Worm (Caenorhabditis elegans) whole organism, L4 larva: Measurements from ENCODE around the gene C25G4.7.

ENCODE experiments used
- ceh-28 ChIP-seq: fragments of 150-350 bp; optimal IDR thresholded peaks from 2 replicates; lab custom pipeline; 2014; ENCODE audit warnings: missing biosample characterization, missing genetic modification reagents, missing genetic modification characterization
- daf-16 ChIP-seq, 3 experiments: sonication (generic microtip); optimal IDR thresholded peaks; 2 replicates each; lab custom pipeline; 2016 to 2017; ENCODE audit warnings: missing genetic modification characterization in 3 of 3, missing genetic modification reagents in 3 of 3, mild to moderate bottlenecking in 2 of 3, missing compliant biosample characterization in 2 of 3, missing biosample characterization in 1 of 3, moderate library complexity in 1 of 3
- fkh-10 ChIP-seq: fragments of 150-350 bp; optimal IDR thresholded peaks from 2 replicates; lab custom pipeline; 2014; ENCODE audit warnings: missing biosample characterization, missing genetic modification reagents, missing genetic modification characterization
- gei-8 ChIP-seq: fragments of 200-800 bp; sonication (Bioruptor generic); optimal IDR thresholded peaks from 2 replicates; lab custom pipeline; 2018; ENCODE audit warnings: mild to moderate bottlenecking, missing genetic modification characterization, missing compliant biosample characterization
- hlh-11 ChIP-seq: fragments of 200-800 bp; sonication (Bioruptor generic); optimal IDR thresholded peaks from 2 replicates; lab custom pipeline; 2018; ENCODE audit warnings: mild to moderate bottlenecking, missing genetic modification characterization, missing compliant biosample characterization
- jun-1 ChIP-seq: fragments of 150-350 bp; optimal IDR thresholded peaks from 2 replicates; lab custom pipeline; 2014; ENCODE audit warnings: missing biosample characterization, missing genetic modification reagents, missing genetic modification characterization
- lin-13 ChIP-seq: fragments of 150-350 bp; optimal IDR thresholded peaks from 2 replicates; lab custom pipeline; 2014; ENCODE audit warnings: missing biosample characterization, missing genetic modification reagents, missing genetic modification characterization
- lsy-2 ChIP-seq, 2 experiments: fragments of 150-350 bp in 1 of 2; sonication (generic microtip) in 1 of 2; optimal IDR thresholded peaks; 2 replicates each; lab custom pipeline; 2014 to 2017; ENCODE audit warnings: missing biosample characterization in 2 of 2, missing genetic modification characterization in 2 of 2
- madf-9 ChIP-seq: fragments of 200-800 bp; sonication (Bioruptor generic); conservative IDR thresholded peaks from 2 replicates; pipeline ENCODE4 v1.3.6; 2022; ENCODE audit warnings: missing genetic modification reagents, missing genetic modification characterization, missing compliant biosample characterization
- mdl-1 ChIP-seq, 2 experiments: fragments of 150-350 bp in 1 of 2; sonication (generic microtip) in 1 of 2; optimal IDR thresholded peaks; 2 replicates each; lab custom pipeline; 2014 to 2017; ENCODE audit warnings: missing biosample characterization in 2 of 2, missing genetic modification characterization in 2 of 2
- nhr-237 ChIP-seq: sonication (generic microtip); optimal IDR thresholded peaks from 2 replicates; lab custom pipeline; 2017; ENCODE audit warnings: missing biosample characterization, missing genetic modification characterization
- snpc-4 ChIP-seq: fragments of 150-350 bp; optimal IDR thresholded peaks from 2 replicates; lab custom pipeline; 2014; ENCODE audit warnings: missing biosample characterization, missing genetic modification characterization
- zag-1 ChIP-seq: fragments of 150-350 bp; optimal IDR thresholded peaks from 2 replicates; lab custom pipeline; 2014; ENCODE audit warnings: missing biosample characterization, missing genetic modification characterization
- ztf-11 ChIP-seq: fragments of 150-350 bp; optimal IDR thresholded peaks from 2 replicates; lab custom pipeline; 2014; ENCODE audit warnings: missing biosample characterization, missing genetic modification characterization

ce11 chrIV:12429504-12429903 is 27.2 kb upstream of the C25G4.7 start:
- TF ChIP-seq daf-16 (GFP tag; optimal IDR thresholded peaks at IDR 0.05; lab: Kevin White, UChicago): no peak
- no peak for TF ChIP-seq daf-16 (tag; optimal IDR thresholded peaks at IDR 0.05; lab: Kevin White, UChicago)
- no peak for TF ChIP-seq lin-13 (GFP tag; lab: Kevin White, UChicago)
- no peak for TF ChIP-seq fkh-10
- TF ChIP-seq jun-1 (tag; lab: Kevin White, UChicago): no peak
- TF ChIP-seq nhr-237 (tag; lab: Kevin White, UChicago): no peak
- TF ChIP-seq madf-9 (GFP tag; lab: Robert Waterston, UW): no peak
- no peak for TF ChIP-seq ceh-28 (tag; lab: Kevin White, UChicago)
- TF ChIP-seq snpc-4 (tag; lab: Kevin White, UChicago): no peak
- no peak for TF ChIP-seq gei-8 (GFP tag; lab: Kevin White, UChicago)
- no peak for TF ChIP-seq hlh-11 (tag; lab: Kevin White, UChicago)
- no peak for TF ChIP-seq zag-1 (tag; lab: Kevin White, UChicago)
- TF ChIP-seq mdl-1 (tag; optimal IDR thresholded peaks at IDR 0.05; lab: Kevin White, UChicago): no peak
- TF ChIP-seq ztf-11 (tag; lab: Kevin White, UChicago): no peak
- TF ChIP-seq lsy-2 (tag; optimal IDR thresholded peaks at IDR 0.05; lab: Kevin White, UChicago): no peak
